Worm (Caenorhabditis elegans): Measurements from ENCODE around the gene C25G4.2.
A peak's percentile ranks its signal among the peaks of the same experiment; 100 is the strongest.

DNA sequence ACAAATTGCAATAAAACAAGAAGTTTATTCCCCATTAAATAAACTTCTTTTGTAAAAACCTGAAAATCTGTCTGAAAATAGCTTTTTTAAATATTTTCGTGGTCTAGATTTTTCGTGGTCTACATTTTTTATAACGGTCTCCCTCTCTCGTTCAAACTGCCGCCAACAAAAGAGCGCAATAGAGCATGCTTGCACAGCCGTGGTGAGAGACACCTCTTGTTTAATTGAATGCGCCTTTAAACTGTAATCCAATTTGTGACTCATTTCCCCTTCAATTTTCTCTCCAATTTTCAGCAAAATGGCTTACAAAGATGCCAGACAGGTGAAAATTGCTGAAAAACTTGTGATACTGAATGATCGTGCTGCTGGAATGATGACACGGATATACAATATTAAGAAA, 39.7 kb downstream of the C25G4.2 start, which contains the start of gene gex-3:
- TF ChIP-seq ceh-16 (tag; optimal IDR thresholded peaks at IDR 0.05) (peak; percentile 45), fos-1 (tag; optimal IDR thresholded peaks at IDR 0.05) (peak; percentile 80), nhr-10 (tag; optimal IDR thresholded peaks at IDR 0.05) (no peak), ceh-82 (tag; optimal IDR thresholded peaks at IDR 0.05) (no peak), nhr-11 (tag; optimal IDR thresholded peaks at IDR 0.05) (no peak), gmeb-1 (tag; optimal IDR thresholded peaks at IDR 0.05) (peak; percentile 95), mab-5 (tag; optimal IDR thresholded peaks at IDR 0.05) (peak; percentile 22)

Measured in whole organism, L2 larva.